Worm (Caenorhabditis elegans): Measurements from ENCODE around the gene T07G12.2.

T07G12.2 gene

ce11 chrIV:10499948-10500356, 30.6 kb upstream of the T07G12.2 start (continued):
- TF ChIP-seq fkh-10 (GFP tag; optimal IDR thresholded peaks at IDR 0.05): peak; percentile 63

- TF ChIP-seq dmd-9 (GFP tag; IDR thresholded peaks at IDR 0.05): no peak
- TF ChIP-seq jun-1 (tag; optimal IDR thresholded peaks at IDR 0.05): no peak
- TF ChIP-seq lin-39 (tag; optimal IDR thresholded peaks at IDR 0.05): no peak
- TF ChIP-seq Y105C5A.15 (GFP tag; IDR thresholded peaks at IDR 0.05): no peak
- TF ChIP-seq pqm-1 (tag; optimal IDR thresholded peaks at IDR 0.05): no peak
- no peak for TF ChIP-seq skn-1 (tag; optimal IDR thresholded peaks at IDR 0.05)
- TF ChIP-seq mep-1 (tag; optimal IDR thresholded peaks at IDR 0.05): no peak
- no peak for TF ChIP-seq ceh-28 (tag; optimal IDR thresholded peaks at IDR 0.05)
Measured at ce11 chrIV:10500481-10500880, 30.0 kb upstream of the T07G12.2 start.

ce11 chrIV:10501550-10502240, 28.8 kb upstream of the T07G12.2 start, which contains the start of gene tax-6:
tax-6 (minus strand) TSS chrIV:10501600.
- TF ChIP-seq aha-1 (tag) (peak; percentile 91), zip-11 (GFP tag; IDR thresholded peaks at IDR 0.05) (no peak)

- TF ChIP-seq ceh-32 (tag; optimal IDR thresholded peaks at IDR 0.05; ENCODE audit: poor library complexity): no peak
- TF ChIP-seq ceh-44 (GFP tag; IDR thresholded peaks at IDR 0.05): no peak
- peak; percentile 51 for TF ChIP-seq nhr-10 (tag; optimal IDR thresholded peaks at IDR 0.05)
- TF ChIP-seq saeg-2 (GFP tag; IDR thresholded peaks at IDR 0.05): no peak
- TF ChIP-seq unc-39 (tag; optimal IDR thresholded peaks at IDR 0.05): no peak
- peak; percentile 55; the same call in 1 of the 2 replicates for TF ChIP-seq php-3 (GFP tag; IDR thresholded peaks at IDR 0.05)
- TF ChIP-seq T20F7.1 (GFP tag; optimal IDR thresholded peaks at IDR 0.05): peak; percentile 23
- peak in 1 of 2 experiments; percentile 60 for TF ChIP-seq mdl-1 (tag; optimal IDR thresholded peaks at IDR 0.05)
- TF ChIP-seq nhr-102 (tag; optimal IDR thresholded peaks at IDR 0.05): peak; percentile 16
- TF ChIP-seq ceh-62 (tag; optimal IDR thresholded peaks at IDR 0.05): no peak
- 0 out of 2 replicates have a peak, but pooled peaks have one; percentile 26 for TF ChIP-seq nhr-42 (GFP tag; IDR thresholded peaks at IDR 0.05)
- 0 out of 2 replicates have a peak, but pooled peaks have one; percentile 57 for TF ChIP-seq tra-1 (GFP tag; IDR thresholded peaks at IDR 0.05)
- TF ChIP-seq zip-2 (tag; optimal IDR thresholded peaks at IDR 0.05): peak; percentile 32
- peak; percentile 96 for TF ChIP-seq hlh-11 (tag; optimal IDR thresholded peaks at IDR 0.05)
- no peak for TF ChIP-seq lim-7 (GFP tag; IDR thresholded peaks at IDR 0.05)
- TF ChIP-seq cey-2 (tag; optimal IDR thresholded peaks at IDR 0.05; ENCODE audit: borderline replicate concordance, insufficient read depth): no peak
- peak; percentile 86 for TF ChIP-seq nhr-77 (tag; optimal IDR thresholded peaks at IDR 0.05)
- no peak for TF ChIP-seq tag-97 (GFP tag; IDR thresholded peaks at IDR 0.05)
- no peak for TF ChIP-seq lin-15B (tag; optimal IDR thresholded peaks at IDR 0.05)
- TF ChIP-seq F26F4.8 (GFP tag; conservative IDR thresholded peaks at IDR 0.05): no peak
- TF ChIP-seq ztf-11 (tag; optimal IDR thresholded peaks at IDR 0.05): no peak
- TF ChIP-seq daf-16 (GFP tag; optimal IDR thresholded peaks at IDR 0.05): peak in 1 of 2 experiments; percentile 36
- peak; percentile 97 for TF ChIP-seq daf-16 (tag; optimal IDR thresholded peaks at IDR 0.05)
- TF ChIP-seq snpc-4 (tag; optimal IDR thresholded peaks at IDR 0.05): no peak
- peak; percentile 77 for TF ChIP-seq nhr-6 (tag; optimal IDR thresholded peaks at IDR 0.05)
- peak; percentile 74 for TF ChIP-seq mes-2 (tag; optimal IDR thresholded peaks at IDR 0.05; ENCODE audit: poor library complexity, severe bottlenecking)
- TF ChIP-seq Y5F2A.4 (GFP tag; optimal IDR thresholded peaks at IDR 0.05): no peak
- TF ChIP-seq skn-1 (tag; optimal IDR thresholded peaks at IDR 0.05): no peak
- TF ChIP-seq ztf-7 (tag; optimal IDR thresholded peaks at IDR 0.05): no peak
- no peak for TF ChIP-seq attf-4 (tag; optimal IDR thresholded peaks at IDR 0.05)
- peak in 1 of 2 experiments; percentile 84 for TF ChIP-seq hif-1 (tag; optimal IDR thresholded peaks at IDR 0.05)
- peak; percentile 26; the same call in 1 of the 2 replicates for TF ChIP-seq lin-38 (GFP tag; IDR thresholded peaks at IDR 0.05)
- TF ChIP-seq F44E2.7 (GFP tag; IDR thresholded peaks at IDR 0.05): no peak
- peak; percentile 84 for TF ChIP-seq dmd-6 (GFP tag; IDR thresholded peaks at IDR 0.05)
- TF ChIP-seq Y75B8A.6 (GFP tag; IDR thresholded peaks at IDR 0.05): no peak
- no peak for TF ChIP-seq fos-1 (tag; optimal IDR thresholded peaks at IDR 0.05)
Measured at ce11 chrIV:10502345-10502744, 28.2 kb upstream of the T07G12.2 start.
